Fruit fly (Drosophila melanogaster): ENCODE results near the gene snf.

snf gene

DNA sequence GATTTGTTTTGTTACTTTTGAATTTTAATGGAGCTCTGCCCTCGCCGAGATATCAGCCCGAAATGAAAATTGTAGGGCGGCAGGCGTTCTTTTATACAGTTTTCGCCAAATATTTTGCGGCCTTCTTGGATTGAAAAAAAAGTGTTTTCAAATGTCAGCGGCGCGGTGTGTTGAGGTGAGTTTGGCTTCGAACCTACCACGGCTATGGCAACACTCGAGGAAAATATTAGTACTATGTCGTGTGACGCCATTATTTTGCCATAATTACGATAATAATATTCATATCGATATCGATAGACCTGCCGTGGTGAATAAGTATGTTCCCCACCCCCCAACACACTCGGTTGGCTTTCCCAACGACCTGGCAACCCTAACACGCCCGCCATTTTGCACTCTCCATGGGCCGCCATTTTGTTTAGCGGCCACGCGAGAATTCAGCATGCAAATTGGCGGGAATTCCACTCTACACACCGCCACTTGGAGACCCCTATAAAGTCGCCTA, 2.8 kb downstream of the snf start, which contains the start of the genes TrxT and dhd (continued):
- 0 out of 3 replicates have a peak, but pooled peaks have one; percentile 51 for TF ChIP-seq Dbx (GFP tag; IDR thresholded peaks at IDR 0.05)
- TF ChIP-seq Xbp1 (GFP tag; optimal IDR thresholded peaks at IDR 0.05) = peak; percentile 31
- TF ChIP-seq CG2120 (GFP tag; optimal IDR thresholded peaks at IDR 0.05) = peak; percentile 40
- no peak for TF ChIP-seq CG18262 (tag; optimal IDR thresholded peaks at IDR 0.05)
- TF ChIP-seq Ets97D (GFP tag; optimal IDR thresholded peaks at IDR 0.05) = peak; percentile 96
- TF ChIP-seq Hmx (GFP tag; optimal IDR thresholded peaks at IDR 0.05) = no peak
- no peak for TF ChIP-seq CG12219 (GFP tag; optimal IDR thresholded peaks at IDR 0.05)
- TF ChIP-seq cato (GFP tag; optimal IDR thresholded peaks at IDR 0.05; ENCODE audit: borderline replicate concordance) = no peak
- peak; percentile 57; the same call in 1 of the 2 replicates for TF ChIP-seq CG32532 (GFP tag; IDR thresholded peaks at IDR 0.05)
- TF ChIP-seq CG14965 (GFP tag; optimal IDR thresholded peaks at IDR 0.05; ENCODE audit: borderline replicate concordance) = no peak
- peak; percentile 50 for TF ChIP-seq Lhr (GFP tag; optimal IDR thresholded peaks at IDR 0.05)
- peak; percentile 63 for TF ChIP-seq Sry-δ (GFP tag; optimal IDR thresholded peaks at IDR 0.05)
- no peak for TF ChIP-seq ken (GFP tag; IDR thresholded peaks at IDR 0.05)
- no peak for TF ChIP-seq CG17912 (GFP tag; optimal IDR thresholded peaks at IDR 0.05)
- TF ChIP-seq Awh (GFP tag; IDR thresholded peaks at IDR 0.05) = peak; percentile 8; the same call in 1 of the 2 replicates
- 0 out of 3 replicates have a peak, but pooled peaks have one; percentile 27 for TF ChIP-seq CG16813 (GFP tag; IDR thresholded peaks at IDR 0.05; ENCODE audit: partially characterized antibody)
- no peak for TF ChIP-seq CG17385 (GFP tag; optimal IDR thresholded peaks at IDR 0.05)
- 0 out of 2 replicates have a peak, but pooled peaks have one; percentile 34 for TF ChIP-seq CG14014 (GFP tag; IDR thresholded peaks at IDR 0.05)
- TF ChIP-seq CrebB (tag; optimal IDR thresholded peaks at IDR 0.05) = peak; percentile 7
- no peak for TF ChIP-seq Mad (GFP tag; optimal IDR thresholded peaks at IDR 0.05)
- TF ChIP-seq dimm (GFP tag; IDR thresholded peaks at IDR 0.05) = no peak
- no peak for TF ChIP-seq CG15601 (tag; optimal IDR thresholded peaks at IDR 0.05)
- TF ChIP-seq insv (GFP tag; optimal IDR thresholded peaks at IDR 0.05) = no peak
- TF ChIP-seq CG4707 (GFP tag; optimal IDR thresholded peaks at IDR 0.05) = peak; percentile 6
- TF ChIP-seq Max (GFP tag; optimal IDR thresholded peaks at IDR 0.05) = peak; percentile 6
- TF ChIP-seq Nf-YC (tag; optimal IDR thresholded peaks at IDR 0.05) = peak; percentile 36
- peak; percentile 63; the same call in 2 of the 3 replicates for TF ChIP-seq HLH4C (GFP tag; IDR thresholded peaks at IDR 0.05; ENCODE audit: partially characterized antibody)
- TF ChIP-seq CG6791 (GFP tag; IDR thresholded peaks at IDR 0.05; ENCODE audit: partially characterized antibody) = peak; percentile 70
- TF ChIP-seq salm (tag; optimal IDR thresholded peaks at IDR 0.05) = no peak
- no peak for TF ChIP-seq Lpt (GFP tag; optimal IDR thresholded peaks at IDR 0.05)
- 0 out of 2 replicates have a peak, but pooled peaks have one; percentile 20 for TF ChIP-seq H2.0 (GFP tag; IDR thresholded peaks at IDR 0.05)
- no peak for TF ChIP-seq Six4 (GFP tag; optimal IDR thresholded peaks at IDR 0.05)
- peak; percentile 29 for TF ChIP-seq CG13894 (tag; optimal IDR thresholded peaks at IDR 0.05)
- TF ChIP-seq nom (GFP tag; optimal IDR thresholded peaks at IDR 0.05) = peak; percentile 27
- TF ChIP-seq CG12659 (GFP tag; optimal IDR thresholded peaks at IDR 0.05) = peak; percentile 71
- TF ChIP-seq NfI (GFP tag; optimal IDR thresholded peaks at IDR 0.05) = peak; percentile 50
- peak; percentile 37; the same call in 1 of the 2 replicates for TF ChIP-seq CG14441 (GFP tag; IDR thresholded peaks at IDR 0.05)
- TF ChIP-seq bbx (GFP tag; IDR thresholded peaks at IDR 0.05; ENCODE audit: partially characterized antibody) = peak; percentile 66
- TF ChIP-seq HHEX (GFP tag; optimal IDR thresholded peaks at IDR 0.05) = peak; percentile 43
- no peak for TF ChIP-seq pan (optimal IDR thresholded peaks at IDR 0.05)
- TF ChIP-seq pan (GFP tag; optimal IDR thresholded peaks at IDR 0.05 in 1 of 2, IDR thresholded peaks at IDR 0.05 in 1 of 2) = peak in 1 of 2 experiments; percentile 58
- TF ChIP-seq ase (GFP tag; IDR thresholded peaks at IDR 0.05) = no peak
- peak; percentile 1 for TF ChIP-seq nerfin-1 (tag; optimal IDR thresholded peaks at IDR 0.05)
- no peak for TF ChIP-seq twi (tag; optimal IDR thresholded peaks at IDR 0.05)
- no peak; the same call in 1 of the 2 replicates for TF ChIP-seq CG8765 (GFP tag; IDR thresholded peaks at IDR 0.05)
- TF ChIP-seq Hand (GFP tag; optimal IDR thresholded peaks at IDR 0.05) = no peak
- peak; percentile 48 for TF ChIP-seq jumu (GFP tag; optimal IDR thresholded peaks at IDR 0.05)
- peak; percentile 9 for TF ChIP-seq slp2 (GFP tag; optimal IDR thresholded peaks at IDR 0.05)
- no peak for TF ChIP-seq sqz (GFP tag; optimal IDR thresholded peaks at IDR 0.05)

All from whole organism, embryonic.